Fruit fly (Drosophila melanogaster) whole organism, larva: ENCODE measurements around the gene jus.

ENCODE experiments used
- noc ChIP-seq: fragments of 200-800 bp; sonication (Bioruptor generic); optimal IDR thresholded peaks from 3 replicates; lab custom pipeline; 2019; ENCODE audit warnings: missing biosample characterization, mild to moderate bottlenecking, missing genetic modification characterization, moderate library complexity

jus gene

DNA sequence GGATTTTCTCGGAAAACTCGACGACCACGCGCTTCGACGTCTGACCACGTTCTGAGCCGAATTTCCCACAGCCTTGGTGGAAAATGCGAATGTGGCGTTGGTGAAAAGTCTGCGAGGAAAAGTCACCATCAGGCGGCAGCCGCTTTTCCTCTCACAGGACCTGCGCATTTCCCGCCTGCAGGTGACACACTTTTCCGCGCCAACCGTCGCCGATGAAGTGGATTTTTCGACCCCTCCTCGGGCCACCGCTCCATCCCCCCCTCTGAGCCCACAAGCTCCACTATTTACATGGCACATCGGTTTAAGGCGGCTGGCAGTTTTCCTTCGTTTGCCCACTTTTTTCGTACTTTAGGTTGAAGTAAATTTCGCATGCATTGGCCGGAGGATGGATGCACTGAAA, at the start of gene jus:
TSS of gene jus (minus strand) at position 38 of the 400 bp plus-strand sequence.
- TF ChIP-seq noc (tag; lab: Kevin White, UChicago) = no peak

DNA sequence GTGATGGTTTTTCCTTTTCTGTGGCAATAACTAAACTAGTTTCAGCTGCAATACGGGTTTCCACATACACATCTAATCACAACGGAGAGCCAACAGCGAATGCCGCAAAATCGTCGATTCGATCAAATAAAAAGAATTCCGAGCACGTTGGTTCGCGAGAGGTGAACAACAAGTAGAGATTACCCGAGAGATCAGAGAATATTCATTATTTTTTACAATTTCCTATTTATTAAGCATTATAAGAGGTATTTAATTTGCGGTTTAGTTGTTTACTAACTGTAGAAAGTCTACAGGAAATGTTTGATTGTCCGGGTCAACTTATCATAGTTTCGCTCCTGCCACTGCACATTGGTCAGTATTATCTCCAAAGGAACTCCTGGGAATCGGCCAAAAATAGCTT, 43.8 kb upstream of the jus start, which contains the start of gene CG11951:
TSS of gene CG11951 (minus strand) at position 101 of the 400 bp plus-strand sequence.
- no peak for TF ChIP-seq noc (tag; lab: Kevin White, UChicago)

DNA sequence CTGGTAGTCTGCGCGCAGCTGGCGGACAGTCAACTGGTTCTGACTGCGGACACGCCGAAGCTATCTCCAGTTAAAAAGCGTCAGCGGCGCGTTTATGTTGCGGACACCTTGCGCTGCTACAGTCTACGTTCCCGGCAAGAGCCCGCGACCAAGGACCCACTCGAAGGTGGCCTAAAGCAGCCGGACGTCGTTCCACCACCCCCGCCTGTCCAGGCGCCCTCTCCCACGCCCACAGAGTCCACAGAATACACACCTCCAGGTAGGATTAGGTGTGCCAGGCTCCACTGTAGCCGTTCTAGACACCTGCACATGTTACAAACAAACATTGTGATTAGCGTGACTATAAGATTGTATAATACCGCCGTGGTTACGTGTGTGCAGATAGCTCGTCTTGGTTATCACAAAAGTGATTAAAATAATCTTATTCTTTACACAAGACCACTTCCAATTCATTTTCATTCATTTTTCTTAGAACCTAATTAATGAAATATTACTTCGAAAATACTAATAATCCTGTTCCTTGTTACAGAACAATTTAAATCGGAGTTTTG, 35.8 kb upstream of the jus start:
- TF ChIP-seq noc (tag; lab: Kevin White, UChicago) = peak; percentile 18

DNA sequence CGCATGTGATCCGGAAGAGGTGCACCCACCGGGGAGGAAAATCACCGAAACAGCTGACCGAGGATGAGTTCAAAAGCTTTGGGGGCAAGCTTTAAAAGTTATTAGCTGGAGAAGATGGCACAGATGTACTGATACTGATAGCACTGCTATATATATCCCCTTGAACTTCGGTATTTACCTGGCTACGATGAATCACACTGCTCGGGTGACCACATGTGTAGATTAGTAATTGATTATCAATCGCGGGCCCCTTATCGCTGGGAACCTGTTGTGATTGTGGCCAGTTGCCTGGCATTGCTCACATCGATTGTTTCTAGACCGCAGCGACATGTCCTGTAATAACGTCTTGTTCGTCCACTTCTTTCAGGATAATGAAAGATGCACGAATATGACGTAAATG, 35.2 kb upstream of the jus start:
- no peak for TF ChIP-seq noc (tag; lab: Kevin White, UChicago)

DNA sequence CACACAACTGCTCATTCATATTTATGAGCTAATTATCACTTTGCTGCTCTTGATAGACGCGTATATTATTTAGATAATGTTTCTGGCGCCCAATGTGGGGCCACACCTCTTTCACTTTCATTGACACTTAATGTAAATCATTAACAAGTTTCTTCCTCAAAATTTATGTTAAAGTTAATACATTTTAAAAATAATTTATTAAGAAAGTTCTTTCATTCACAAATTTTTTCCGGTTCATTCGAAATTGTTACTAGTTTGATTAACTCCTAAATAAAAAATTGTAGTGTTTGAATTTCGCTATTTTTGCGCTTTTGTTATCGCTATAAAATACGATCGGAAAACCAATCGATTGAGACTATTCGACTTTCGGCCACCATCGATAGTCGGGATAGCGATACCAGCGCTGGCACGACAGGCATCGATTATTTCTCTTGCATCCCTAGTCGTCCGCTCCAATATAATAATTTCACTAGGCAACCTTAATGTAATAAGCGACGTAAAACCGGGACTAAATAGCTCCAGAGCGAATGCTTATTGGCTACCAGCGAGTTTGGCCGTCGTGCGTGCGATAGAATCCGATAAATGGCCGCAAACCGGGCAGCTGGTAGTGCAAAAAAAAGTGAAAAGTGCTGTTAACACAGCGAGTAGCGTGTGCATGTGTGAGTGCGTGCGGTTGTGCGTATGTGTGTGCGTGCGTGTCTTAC, 34.1 kb upstream of the jus start, which contains the start of gene Usp1:
TSS of gene Usp1 (plus strand) at position 417 of the 704 bp plus-strand sequence.
- peak; percentile 3 for TF ChIP-seq noc (tag; lab: Kevin White, UChicago)

DNA sequence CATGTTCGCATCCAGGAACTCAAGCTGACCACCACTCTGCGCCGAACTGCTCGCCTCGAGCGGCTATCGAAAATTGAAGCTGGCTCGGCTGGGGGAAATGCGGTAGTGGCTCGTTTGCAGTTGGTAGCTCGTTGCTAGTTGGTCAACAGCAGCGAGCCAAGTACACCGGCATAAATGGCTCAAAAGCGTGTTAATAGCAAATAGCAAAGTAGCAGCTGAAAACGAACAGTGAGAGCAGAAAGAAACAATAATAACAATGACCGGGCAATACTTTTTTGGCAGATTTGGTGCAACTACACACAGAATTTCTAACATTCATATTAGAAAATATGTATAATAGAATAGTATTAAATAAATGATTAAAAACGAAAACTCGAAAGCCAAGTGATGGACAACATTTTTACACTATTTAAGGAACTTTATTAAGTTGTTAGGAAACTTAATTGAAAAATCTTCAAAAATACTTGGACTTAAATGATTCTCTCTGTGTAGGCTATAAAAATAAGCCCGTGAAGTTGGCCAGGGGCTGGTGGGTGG, 32.9 kb upstream of the jus start, which contains the start of gene CG14507:
TSS of gene CG14507 (minus strand) at position 51 of the 537 bp plus-strand sequence.
- no peak for TF ChIP-seq noc (tag; lab: Kevin White, UChicago)

DNA sequence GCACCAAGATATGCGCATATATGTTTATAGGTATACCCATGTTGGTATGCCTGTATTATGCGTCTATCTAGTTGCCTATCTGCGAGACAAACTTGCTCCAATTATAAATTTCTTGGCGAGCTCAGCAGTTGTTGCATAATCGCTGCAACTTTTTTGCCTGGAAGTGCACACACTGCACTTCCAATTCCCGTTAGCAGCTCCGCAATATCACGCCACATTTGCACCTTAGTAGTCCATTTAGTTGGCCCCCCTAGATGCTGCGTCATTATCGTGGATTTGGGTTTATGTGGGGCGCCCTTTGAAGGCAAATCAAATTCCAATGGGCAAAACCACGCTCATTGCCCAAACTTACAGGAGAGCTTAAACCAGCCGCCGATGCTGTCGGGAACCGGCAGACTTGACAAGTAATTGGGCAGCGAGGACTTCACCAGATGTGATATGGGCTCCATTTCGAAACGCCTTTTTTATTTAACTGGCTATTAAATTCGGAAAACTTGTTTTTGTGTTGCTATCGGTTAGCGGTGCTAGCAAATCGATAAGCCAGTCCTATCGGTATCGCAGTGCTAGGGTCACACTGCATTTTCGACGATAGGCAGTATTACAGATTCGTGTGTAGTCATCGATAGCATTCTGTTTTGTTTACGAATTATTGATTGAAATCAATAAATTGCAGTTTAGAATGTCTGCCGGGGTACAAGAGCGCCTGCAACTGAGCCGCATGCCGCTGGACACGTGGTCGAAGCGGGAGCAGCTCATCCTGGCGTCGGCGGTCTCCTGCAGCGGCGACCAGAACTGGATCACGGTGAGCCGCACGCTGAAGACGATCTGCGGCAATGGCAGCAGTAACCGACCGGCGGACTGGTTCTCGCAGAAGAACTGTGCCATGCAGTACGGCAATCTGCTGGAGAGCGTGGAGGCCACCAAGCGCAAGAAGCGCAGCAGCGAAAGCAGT, 28.4 kb upstream of the jus start, which contains the start of the genes Cisd2 and Brd8:
TSS of gene Cisd2 (minus strand) at position 538 of the 952 bp plus-strand sequence.
TSS of gene Brd8 (plus strand) at position 595 of the 952 bp plus-strand sequence.
- TF ChIP-seq noc (tag; lab: Kevin White, UChicago) = no peak

DNA sequence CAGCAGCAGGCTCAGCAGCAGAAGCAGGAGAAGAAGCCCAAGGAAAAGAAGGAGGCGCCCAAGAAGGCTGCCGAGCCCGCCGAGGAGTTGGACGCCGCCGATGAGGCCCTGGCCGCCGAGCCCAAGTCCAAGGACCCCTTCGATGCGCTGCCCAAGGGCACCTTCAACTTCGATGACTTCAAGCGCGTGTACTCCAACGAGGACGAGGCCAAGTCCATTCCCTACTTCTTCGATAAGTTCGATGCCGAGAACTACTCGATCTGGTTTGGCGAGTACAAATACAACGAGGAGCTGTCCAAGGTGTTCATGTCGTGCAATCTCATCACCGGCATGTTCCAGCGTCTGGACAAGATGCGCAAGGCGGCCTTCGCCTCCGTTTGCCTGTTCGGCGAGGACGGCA, 26.4 kb upstream of the jus start:
- TF ChIP-seq noc (tag; lab: Kevin White, UChicago) = no peak

DNA sequence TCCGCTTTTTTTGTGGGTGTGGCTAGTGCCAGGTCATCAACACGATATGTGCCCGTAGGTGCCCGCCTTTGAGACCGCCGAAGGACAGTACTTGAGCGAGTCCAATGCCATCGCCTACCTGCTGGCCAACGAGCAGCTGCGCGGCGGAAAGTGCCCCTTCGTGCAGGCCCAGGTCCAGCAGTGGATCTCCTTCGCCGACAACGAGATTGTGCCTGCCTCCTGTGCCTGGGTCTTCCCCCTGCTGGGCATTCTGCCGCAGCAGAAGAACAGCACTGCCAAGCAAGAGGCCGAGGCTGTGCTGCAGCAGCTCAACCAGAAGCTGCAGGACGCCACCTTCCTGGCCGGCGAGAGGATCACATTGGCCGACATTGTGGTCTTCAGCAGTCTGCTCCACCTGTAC, 25.8 kb upstream of the jus start:
- no peak for TF ChIP-seq noc (tag; lab: Kevin White, UChicago)

DNA sequence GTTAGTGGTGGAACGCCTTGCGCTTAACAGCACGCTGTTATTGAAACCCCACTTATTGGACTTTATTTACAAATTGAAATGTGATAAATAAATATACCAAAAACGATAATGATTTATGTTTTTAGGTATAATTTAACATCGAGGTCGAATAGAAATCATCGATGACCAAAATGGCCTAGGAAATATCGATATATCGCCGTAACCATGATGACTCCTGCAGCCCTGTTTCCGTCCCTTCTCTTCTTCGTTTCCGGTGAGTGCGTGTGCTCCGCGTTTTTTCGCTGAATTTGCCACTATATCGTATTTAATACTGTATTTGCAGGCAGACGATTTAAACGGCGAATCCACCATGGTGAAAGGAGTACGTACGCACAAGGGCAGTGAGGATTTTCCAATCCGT, 25.2 kb upstream of the jus start, which contains the start of gene eEF1gamma:
TSS of gene eEF1gamma (plus strand) at position 225 of the 400 bp plus-strand sequence.
- TF ChIP-seq noc (tag; lab: Kevin White, UChicago) = peak; percentile 84

DNA sequence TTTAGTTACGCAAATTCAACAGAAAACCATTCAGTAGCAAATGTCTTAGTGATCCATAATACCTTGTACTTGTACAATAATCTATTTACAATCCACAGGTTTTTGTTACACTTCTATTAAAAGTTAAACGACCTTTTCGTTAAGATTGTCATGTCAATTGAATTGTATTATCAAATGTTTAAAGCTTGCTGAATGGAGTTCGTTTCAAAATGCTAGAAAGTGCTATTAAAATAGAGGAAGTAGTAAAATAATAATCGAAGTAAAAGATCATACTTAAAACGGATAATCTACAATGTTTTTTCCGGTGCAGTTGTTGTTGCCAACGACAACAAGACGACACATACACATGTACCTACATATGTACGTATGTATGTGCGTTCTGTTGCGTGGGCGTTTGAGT, 23.2 kb upstream of the jus start:
- no peak for TF ChIP-seq noc (tag; lab: Kevin White, UChicago)

DNA sequence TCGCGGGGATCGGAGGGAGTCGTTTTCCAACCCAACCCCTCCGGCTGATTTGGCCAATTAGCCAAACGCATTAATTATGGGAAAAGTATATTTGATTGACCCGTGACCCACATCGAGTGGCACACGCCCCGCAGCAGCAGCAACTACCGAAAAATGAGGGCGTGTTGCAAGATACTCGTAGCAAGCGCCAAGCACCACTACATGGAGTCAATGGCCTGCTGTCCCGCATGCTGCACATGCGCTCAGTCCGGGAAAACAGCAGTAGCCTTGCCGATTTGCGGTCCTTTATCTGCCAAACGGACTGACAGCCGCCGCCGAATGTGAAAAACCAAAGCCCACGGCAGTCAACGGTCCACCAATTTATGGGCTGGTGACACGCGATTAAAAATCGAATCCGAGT, 22.5 kb upstream of the jus start:
- TF ChIP-seq noc (tag; lab: Kevin White, UChicago) = no peak

DNA sequence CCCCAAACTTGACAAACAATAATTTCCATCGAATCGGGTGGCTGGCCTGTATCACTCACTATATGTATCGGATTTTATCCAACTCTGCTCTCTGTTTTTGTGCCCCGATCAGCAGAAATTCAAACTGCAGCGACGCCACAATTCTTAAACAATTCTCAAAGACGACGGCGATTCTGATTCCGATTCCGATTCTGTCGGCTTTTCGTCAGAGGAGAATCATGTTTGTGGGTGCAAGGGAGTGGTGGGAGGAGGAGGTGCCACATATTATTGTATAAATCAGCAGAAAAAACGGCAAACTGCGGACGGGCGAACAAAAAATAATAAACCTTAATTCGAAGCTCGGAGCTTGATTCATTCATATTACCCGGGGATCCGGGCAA, 21.7 kb upstream of the jus start:
- no peak for TF ChIP-seq noc (tag; lab: Kevin White, UChicago)

DNA sequence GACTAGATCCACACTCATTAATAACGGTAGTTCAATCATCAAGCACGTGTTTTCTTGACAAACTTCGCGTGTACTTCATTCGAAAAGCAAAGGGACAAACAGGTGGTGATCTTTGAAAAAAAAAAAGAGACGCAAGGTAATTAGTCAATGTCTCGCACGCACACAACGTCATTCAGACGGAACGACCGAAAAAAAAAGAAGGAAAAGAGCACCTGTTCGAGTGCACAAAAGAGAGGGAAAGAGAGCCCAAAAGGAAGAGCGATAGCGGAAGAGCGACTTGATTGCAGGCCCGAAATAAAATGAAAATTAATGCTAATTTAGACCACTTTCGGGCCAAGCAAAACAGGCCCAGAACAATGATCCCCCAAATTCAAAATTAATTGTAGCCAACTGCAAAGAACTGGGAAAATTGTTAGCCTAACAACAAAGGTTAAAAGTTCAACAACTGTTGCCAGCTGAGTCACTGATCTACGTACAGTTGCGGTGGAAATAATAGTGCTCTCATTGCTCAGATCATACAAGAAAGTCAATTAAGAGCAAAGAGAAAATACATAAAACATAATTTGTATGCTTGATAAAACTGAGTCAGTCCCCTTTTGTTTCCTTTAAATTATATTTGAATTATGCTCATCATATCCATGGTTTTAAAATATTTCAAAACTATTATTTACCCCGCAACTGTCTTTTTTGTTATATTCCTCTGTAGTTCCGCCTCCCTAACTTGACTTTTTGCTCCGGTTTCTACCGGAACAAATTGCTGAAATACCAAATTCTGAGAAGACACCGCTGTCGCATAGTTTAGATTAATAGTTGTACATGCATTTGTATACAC, 21.1 kb upstream of the jus start:
- no peak for TF ChIP-seq noc (tag; lab: Kevin White, UChicago)
